Worm (Caenorhabditis elegans) whole organism, mixed stage, embryonic: ENCODE measurements around the gene col-78.

Source experiments
- ceh-43 ChIP-seq: fragments of 200-800 bp; sonication (Bioruptor generic); optimal IDR thresholded peaks from 2 replicates; lab custom pipeline; 2018; ENCODE audit warnings: mild to moderate bottlenecking, missing genetic modification characterization, moderate library complexity, missing compliant biosample characterization
- nhr-237 ChIP-seq: fragments of 150-350 bp; optimal IDR thresholded peaks from 2 replicates; lab custom pipeline; 2014; ENCODE audit warnings: missing biosample characterization, missing genetic modification characterization
- unc-39 ChIP-seq: fragments of 150-350 bp; optimal IDR thresholded peaks from 2 replicates; lab custom pipeline; 2014; ENCODE audit warnings: missing biosample characterization, missing genetic modification characterization
- unc-62 ChIP-seq: fragments of 150-350 bp; optimal IDR thresholded peaks from 2 replicates; lab custom pipeline; 2014; ENCODE audit warnings: missing biosample characterization, missing genetic modification reagents, missing genetic modification characterization

DNA sequence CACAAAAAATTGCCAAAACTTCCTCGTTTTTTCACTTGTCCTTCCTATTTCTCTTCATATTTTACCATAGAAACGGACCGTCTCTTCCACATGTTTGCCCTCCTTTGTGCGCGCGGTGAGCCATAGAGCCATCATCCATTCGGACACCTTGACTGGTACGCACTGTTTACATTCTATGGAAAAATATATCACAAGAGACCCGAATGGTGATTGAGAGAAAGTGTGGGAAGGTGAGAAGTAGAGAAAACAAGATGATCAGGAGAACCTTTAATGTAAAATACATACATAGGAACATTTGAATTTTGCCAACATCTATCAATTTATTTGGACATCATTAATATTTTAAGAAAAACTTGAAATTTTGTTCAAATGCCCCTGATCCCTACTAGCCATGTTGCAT is 33.6 kb downstream of the col-78 start:
- no peak for TF ChIP-seq ceh-43 (GFP tag; lab: Kevin White, UChicago)
- no peak for TF ChIP-seq unc-62 (GFP tag; lab: Kevin White, UChicago)
- no peak for TF ChIP-seq unc-39 (tag; lab: Kevin White, UChicago)
- TF ChIP-seq nhr-237 (tag; lab: Kevin White, UChicago), result no peak
